Worm (Caenorhabditis elegans): ENCODE measurements around the gene rrp-1.

rrp-1 gene

DNA sequence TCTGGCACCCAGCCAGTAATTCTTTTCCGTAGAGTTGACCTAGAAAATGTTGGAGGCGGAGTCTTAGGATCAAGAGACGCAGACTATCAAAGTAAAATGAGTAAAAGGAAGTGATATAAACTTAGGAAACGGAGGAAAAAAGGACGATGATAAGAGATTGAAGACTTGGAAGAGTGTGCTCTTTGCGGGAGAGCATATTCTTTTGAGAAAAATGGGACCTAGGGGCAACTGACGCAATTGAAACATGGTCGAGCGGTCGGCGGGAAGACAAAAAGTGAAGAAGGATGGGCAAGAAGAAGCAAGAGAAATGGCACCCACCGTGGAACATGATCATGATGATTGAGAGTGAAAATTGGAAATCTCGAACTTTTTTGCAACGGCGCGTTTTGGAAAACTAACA lies 34.0 kb downstream of the rrp-1 start:
- TF ChIP-seq gei-8 (GFP tag; optimal IDR thresholded peaks at IDR 0.05): no peak
- peak; percentile 34 for TF ChIP-seq hlh-11 (tag; optimal IDR thresholded peaks at IDR 0.05)
- TF ChIP-seq T26A8.4 (GFP tag; IDR thresholded peaks at IDR 0.05): no peak
- no peak for TF ChIP-seq spr-3 (GFP tag; optimal IDR thresholded peaks at IDR 0.05)
- peak; percentile 53 for TF ChIP-seq nhr-11 (tag; optimal IDR thresholded peaks at IDR 0.05)
- TF ChIP-seq unc-62 (GFP tag; optimal IDR thresholded peaks at IDR 0.05 in 1 of 2): peak in 1 of 2 experiments; percentile 86
- TF ChIP-seq unc-62 (tag; optimal IDR thresholded peaks at IDR 0.05): no peak
- no peak for TF ChIP-seq nhr-25 (tag; optimal IDR thresholded peaks at IDR 0.05; ENCODE audit: borderline replicate concordance, insufficient read depth)
- no peak for TF ChIP-seq nhr-10 (tag; optimal IDR thresholded peaks at IDR 0.05)
- TF ChIP-seq egl-43 (GFP tag; IDR thresholded peaks at IDR 0.05): no peak
- no peak for TF ChIP-seq lir-3 (tag; optimal IDR thresholded peaks at IDR 0.05)
- TF ChIP-seq aha-1 (tag): no peak

- TF ChIP-seq madf-9 (GFP tag; conservative IDR thresholded peaks at IDR 0.05): no peak
- no peak for TF ChIP-seq T26A8.4 (GFP tag; IDR thresholded peaks at IDR 0.05)
- TF ChIP-seq jun-1 (tag; optimal IDR thresholded peaks at IDR 0.05): no peak
- no peak for TF ChIP-seq Y75B8A.6 (GFP tag; IDR thresholded peaks at IDR 0.05)
- TF ChIP-seq Y5F2A.4 (GFP tag; optimal IDR thresholded peaks at IDR 0.05): no peak
- no peak for TF ChIP-seq hmg-1.1 (GFP tag; IDR thresholded peaks at IDR 0.05)
- no peak for TF ChIP-seq F10B5.3 (tag; optimal IDR thresholded peaks at IDR 0.05)
- TF ChIP-seq mes-2 (tag; optimal IDR thresholded peaks at IDR 0.05; ENCODE audit: poor library complexity, severe bottlenecking): no peak
- no peak for TF ChIP-seq daf-12 (tag; optimal IDR thresholded peaks at IDR 0.05)
- TF ChIP-seq rbr-2 (tag; optimal IDR thresholded peaks at IDR 0.05): no peak
Measured at ce11 chrIV:9944279-9944678, 37.8 kb downstream of the rrp-1 start.

DNA sequence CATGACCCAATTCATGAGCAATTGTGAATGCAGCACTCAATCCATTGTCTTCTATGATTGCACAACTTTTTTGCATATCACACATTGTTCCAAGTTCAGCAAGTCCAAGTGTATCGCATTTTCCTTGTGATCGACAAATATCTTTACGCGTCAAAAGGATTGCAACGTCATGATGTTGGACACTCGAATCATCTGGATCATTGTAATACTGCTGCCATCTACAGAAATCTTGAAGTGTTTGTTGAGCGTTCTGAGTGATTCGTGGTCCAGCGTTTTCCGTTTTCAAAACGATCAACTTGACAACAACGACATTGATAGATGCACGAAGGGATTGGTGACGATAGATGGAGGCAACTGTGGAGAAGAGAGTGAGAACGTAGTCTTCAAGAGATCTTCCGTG lies 38.9 kb downstream of the rrp-1 start:
- TF ChIP-seq nhr-25 (tag; optimal IDR thresholded peaks at IDR 0.05; ENCODE audit: borderline replicate concordance, insufficient read depth): no peak
- TF ChIP-seq unc-62 (GFP tag; optimal IDR thresholded peaks at IDR 0.05 in 1 of 2): peak in 1 of 2 experiments; percentile 99
- no peak for TF ChIP-seq unc-62 (tag; optimal IDR thresholded peaks at IDR 0.05)
- TF ChIP-seq ceh-44 (GFP tag; IDR thresholded peaks at IDR 0.05): no peak
- TF ChIP-seq lsy-2 (tag; optimal IDR thresholded peaks at IDR 0.05): no peak
- no peak for TF ChIP-seq nhr-77 (tag; optimal IDR thresholded peaks at IDR 0.05)
- no peak for TF ChIP-seq ceh-62 (tag; optimal IDR thresholded peaks at IDR 0.05)
- TF ChIP-seq pqm-1 (tag; optimal IDR thresholded peaks at IDR 0.05): no peak

ce11 chrIV:9933580-9933979 lies 48.5 kb downstream of the rrp-1 start, which contains the start of gene spe-29:
Gene spe-29 (plus strand): TSS chrIV:9933880.
- TF ChIP-seq duxl-1 (tag; optimal IDR thresholded peaks at IDR 0.05; ENCODE audit: poor library complexity) (no peak), daf-12 (tag; optimal IDR thresholded peaks at IDR 0.05) (no peak), pha-4 (GFP tag; IDR thresholded peaks at IDR 0.05) (no peak), pha-4 (tag; optimal IDR thresholded peaks at IDR 0.05) (no peak), set-16 (GFP tag; IDR thresholded peaks at IDR 0.05) (0 out of 2 replicates have a peak, but pooled peaks have one; percentile 18)

- TF ChIP-seq T20F7.1 (GFP tag; optimal IDR thresholded peaks at IDR 0.05): peak; percentile 90
- no peak for TF ChIP-seq nhr-25 (tag; optimal IDR thresholded peaks at IDR 0.05; ENCODE audit: borderline replicate concordance, insufficient read depth)
- TF ChIP-seq Y48G9A.11 (GFP tag; IDR thresholded peaks at IDR 0.05): no peak
- peak; percentile 16 for TF ChIP-seq nhr-6 (tag; optimal IDR thresholded peaks at IDR 0.05)
- peak; percentile 65 for TF ChIP-seq nhr-77 (tag; optimal IDR thresholded peaks at IDR 0.05)
- TF ChIP-seq ceh-82 (tag; optimal IDR thresholded peaks at IDR 0.05): no peak
- no peak for TF ChIP-seq lin-39 (tag; optimal IDR thresholded peaks at IDR 0.05)
- TF ChIP-seq dmd-9 (GFP tag; IDR thresholded peaks at IDR 0.05): no peak
- TF ChIP-seq F49E8.2 (tag; optimal IDR thresholded peaks at IDR 0.05; ENCODE audit: borderline replicate concordance): no peak
- no peak for TF ChIP-seq lin-15B (tag; optimal IDR thresholded peaks at IDR 0.05)
- TF ChIP-seq ztf-11 (tag; optimal IDR thresholded peaks at IDR 0.05): no peak
- no peak for TF ChIP-seq spr-1 (tag; optimal IDR thresholded peaks at IDR 0.05)
- TF ChIP-seq jun-1 (tag; optimal IDR thresholded peaks at IDR 0.05): no peak
- TF ChIP-seq Y105C5A.15 (GFP tag; IDR thresholded peaks at IDR 0.05): no peak
- peak; percentile 18 for TF ChIP-seq nhr-28 (tag; optimal IDR thresholded peaks at IDR 0.05)
- no peak for TF ChIP-seq lim-7 (GFP tag; IDR thresholded peaks at IDR 0.05)
- no peak for TF ChIP-seq ceh-28 (tag; optimal IDR thresholded peaks at IDR 0.05)
- TF ChIP-seq dmd-8 (GFP tag; IDR thresholded peaks at IDR 0.05): no peak
- TF ChIP-seq ztf-7 (tag; optimal IDR thresholded peaks at IDR 0.05): no peak
Measured at ce11 chrIV:9932055-9932454, 50.0 kb downstream of the rrp-1 start, which contains the start of the genes trmt-10A and F25H8.2. Gene trmt-10A (minus strand): TSS chrIV:9932213. Gene F25H8.2 (plus strand): TSS chrIV:9932235.
